Fruit fly (Drosophila melanogaster) whole organism, prepupa: ENCODE data around the gene AOX1.
A peak's percentile ranks its signal among the peaks of the same experiment; 100 is the strongest.

Experiments used
- Blimp-1 ChIP-seq: fragments of 200-800 bp; sonication (Bioruptor generic); optimal IDR thresholded peaks from 3 replicates; lab custom pipeline; 2017; ENCODE audit warnings: missing biosample characterization, missing genetic modification characterization, mild to moderate bottlenecking, moderate library complexity, missing genetic modification reagents
- CG10631 ChIP-seq: fragments of 200-800 bp; sonication (Bioruptor generic); optimal IDR thresholded peaks from 2 replicates; lab custom pipeline; 2016; ENCODE audit warnings: missing biosample characterization, missing genetic modification characterization
- CG10669 ChIP-seq: fragments of 200-800 bp; sonication (Bioruptor generic); optimal IDR thresholded peaks from 3 replicates; lab custom pipeline; 2018; ENCODE audit warnings: missing biosample characterization, mild to moderate bottlenecking, missing genetic modification characterization, moderate library complexity
- CG11762 ChIP-seq: fragments of 200-800 bp; sonication (Bioruptor generic); optimal IDR thresholded peaks from 3 replicates; lab custom pipeline; 2016; ENCODE audit warnings: missing biosample characterization, missing genetic modification characterization; ENCODE audit not compliant: insufficient read depth
- CG11902 ChIP-seq: fragments of 200-800 bp; sonication (Bioruptor generic); optimal IDR thresholded peaks from 3 replicates; lab custom pipeline; 2016; ENCODE audit warnings: missing biosample characterization, missing genetic modification characterization
- CG15336 ChIP-seq: fragments of 200-800 bp; sonication (Bioruptor generic); IDR thresholded peaks from 2 replicates; pipeline ENCODE4 v1.3.6; 2022; ENCODE audit warnings: missing biosample characterization, missing genetic modification characterization
- CG16779 ChIP-seq: fragments of 200-800 bp; sonication (Bioruptor generic); optimal IDR thresholded peaks from 3 replicates; lab custom pipeline; 2017; ENCODE audit warnings: missing biosample characterization, mild to moderate bottlenecking, missing genetic modification characterization
- CG3032 ChIP-seq: fragments of 200-800 bp; optimal IDR thresholded peaks from 2 replicates; lab custom pipeline; 2019; ENCODE audit warnings: missing biosample characterization, mild to moderate bottlenecking, missing genetic modification characterization, moderate library complexity
- CG31627 ChIP-seq: fragments of 200-800 bp; sonication (Bioruptor generic); optimal IDR thresholded peaks from 3 replicates; lab custom pipeline; 2016; ENCODE audit warnings: missing biosample characterization, missing genetic modification characterization
- CG32006 ChIP-seq: fragments of 200-800 bp; sonication (Bioruptor generic); optimal IDR thresholded peaks from 3 replicates; lab custom pipeline; 2017; ENCODE audit warnings: missing biosample characterization, mild to moderate bottlenecking, missing genetic modification characterization
- CG34406 ChIP-seq: fragments of 200-800 bp; sonication (Bioruptor generic); optimal IDR thresholded peaks from 3 replicates; lab custom pipeline; 2016; ENCODE audit warnings: missing biosample characterization, missing genetic modification characterization
- CG3919 ChIP-seq: fragments of 200-800 bp; sonication (Bioruptor generic); optimal IDR thresholded peaks from 3 replicates; lab custom pipeline; 2016; ENCODE audit warnings: missing biosample characterization, missing genetic modification characterization
- CG4318 ChIP-seq: fragments of 200-800 bp; sonication (Bioruptor generic); optimal IDR thresholded peaks from 3 replicates; lab custom pipeline; 2017; ENCODE audit warnings: missing biosample characterization, mild to moderate bottlenecking, missing genetic modification characterization
- CG6163 ChIP-seq: fragments of 200-800 bp; sonication (Bioruptor generic); IDR thresholded peaks from 3 replicates; pipeline ENCODE4 v1.3.6; 2022; ENCODE audit warnings: missing biosample characterization, missing genetic modification characterization
- CG6276 ChIP-seq: fragments of 200-800 bp; sonication (Bioruptor generic); optimal IDR thresholded peaks from 2 replicates; lab custom pipeline; 2017; ENCODE audit warnings: missing biosample characterization, mild to moderate bottlenecking, missing genetic modification characterization
- CG6792 ChIP-seq: fragments of 200-800 bp; sonication (Bioruptor generic); optimal IDR thresholded peaks from 3 replicates; lab custom pipeline; 2016; ENCODE audit warnings: missing biosample characterization, missing genetic modification characterization
- CG6808 ChIP-seq: fragments of 200-800 bp; sonication (Bioruptor generic); optimal IDR thresholded peaks from 3 replicates; lab custom pipeline; 2017; ENCODE audit warnings: missing biosample characterization, missing genetic modification characterization, mild to moderate bottlenecking, moderate library complexity, missing genetic modification reagents
- CG6854 ChIP-seq: fragments of 200-800 bp; sonication (Bioruptor generic); optimal IDR thresholded peaks from 2 replicates; lab custom pipeline; 2017; ENCODE audit warnings: missing biosample characterization, mild to moderate bottlenecking, missing genetic modification characterization
- CG8119 ChIP-seq: fragments of 200-800 bp; sonication (Bioruptor generic); IDR thresholded peaks from 3 replicates; pipeline ENCODE4 v1.3.6; 2022; ENCODE audit warnings: missing biosample characterization, missing genetic modification characterization
- CG8319 ChIP-seq: fragments of 200-800 bp; sonication (Bioruptor generic); optimal IDR thresholded peaks from 3 replicates; lab custom pipeline; 2016; ENCODE audit warnings: missing biosample characterization, missing genetic modification characterization
- CG8632 ChIP-seq: fragments of 200-800 bp; sonication (Bioruptor generic); optimal IDR thresholded peaks from 3 replicates; lab custom pipeline; 2016; ENCODE audit warnings: missing biosample characterization, missing genetic modification characterization
- CG9139 ChIP-seq: fragments of 200-800 bp; sonication (Bioruptor generic); optimal IDR thresholded peaks from 3 replicates; lab custom pipeline; 2017; ENCODE audit warnings: missing biosample characterization, mild to moderate bottlenecking, missing genetic modification characterization
- Eip75B ChIP-seq: fragments of 200-800 bp; sonication (Bioruptor generic); optimal IDR thresholded peaks from 3 replicates; lab custom pipeline; 2016; ENCODE audit warnings: missing biosample characterization, missing genetic modification characterization
- Eip78C ChIP-seq: fragments of 200-800 bp; sonication (Bioruptor generic); peaks from one replicate; lab custom pipeline; 2016; ENCODE audit warnings: missing biosample characterization, missing genetic modification characterization
- Ets21C ChIP-seq: fragments of 200-800 bp; sonication (Bioruptor generic); optimal IDR thresholded peaks from 3 replicates; lab custom pipeline; 2016; ENCODE audit warnings: missing biosample characterization, missing genetic modification characterization
- Ets96B ChIP-seq: fragments of 200-800 bp; optimal IDR thresholded peaks from 2 replicates; lab custom pipeline; 2019; ENCODE audit warnings: missing biosample characterization, mild to moderate bottlenecking, missing genetic modification characterization, moderate library complexity
- Hr38 ChIP-seq: sonication (Bioruptor generic); optimal IDR thresholded peaks from 2 replicates; lab custom pipeline; 2016; ENCODE audit warnings: missing biosample characterization, missing genetic modification characterization
- Hr39 ChIP-seq: fragments of 200-800 bp; sonication (Bioruptor generic); optimal IDR thresholded peaks from 2 replicates; lab custom pipeline; 2016; ENCODE audit warnings: missing biosample characterization, missing genetic modification characterization
- Hr4 ChIP-seq: fragments of 200-800 bp; sonication (Bioruptor generic); optimal IDR thresholded peaks from 3 replicates; lab custom pipeline; 2016; ENCODE audit warnings: missing biosample characterization, missing genetic modification characterization
- Lpt ChIP-seq: fragments of 200-800 bp; sonication (Bioruptor generic); optimal IDR thresholded peaks from 3 replicates; lab custom pipeline; 2016; ENCODE audit warnings: missing biosample characterization, missing genetic modification characterization
- Met ChIP-seq: fragments of 200-800 bp; sonication (Bioruptor generic); optimal IDR thresholded peaks from 3 replicates; lab custom pipeline; 2016; ENCODE audit warnings: missing biosample characterization, missing genetic modification characterization
- OdsH ChIP-seq: fragments of 200-800 bp; sonication (Bioruptor generic); optimal IDR thresholded peaks from 3 replicates; lab custom pipeline; 2016; ENCODE audit warnings: missing biosample characterization, missing genetic modification characterization
- Smox ChIP-seq: fragments of 200-800 bp; sonication (Bioruptor generic); optimal IDR thresholded peaks from 3 replicates; lab custom pipeline; 2016; ENCODE audit warnings: missing biosample characterization, missing genetic modification characterization
- Sox102F ChIP-seq: fragments of 200-800 bp; sonication (Bioruptor generic); optimal IDR thresholded peaks from 2 replicates; lab custom pipeline; 2016; ENCODE audit warnings: missing biosample characterization, mild to moderate bottlenecking, missing genetic modification characterization
- Sox14 ChIP-seq: fragments of 200-800 bp; sonication (Bioruptor generic); optimal IDR thresholded peaks from 3 replicates; lab custom pipeline; 2016; ENCODE audit warnings: missing biosample characterization, missing genetic modification characterization
- achi ChIP-seq: fragments of 200-800 bp; sonication (Bioruptor generic); optimal IDR thresholded peaks from 3 replicates; lab custom pipeline; 2016; ENCODE audit warnings: missing biosample characterization, missing genetic modification characterization
- acj6 ChIP-seq: fragments of 200-800 bp; sonication (Bioruptor generic); optimal IDR thresholded peaks from 3 replicates; lab custom pipeline; 2016; ENCODE audit warnings: missing biosample characterization, missing genetic modification characterization
- cyc ChIP-seq: fragments of 200-800 bp; sonication (Bioruptor generic); optimal IDR thresholded peaks from 3 replicates; lab custom pipeline; 2016; ENCODE audit warnings: missing biosample characterization, missing genetic modification characterization
- dac ChIP-seq: fragments of 200-800 bp; sonication (Bioruptor generic); optimal IDR thresholded peaks from 2 replicates; lab custom pipeline; 2017; ENCODE audit warnings: missing biosample characterization, mild to moderate bottlenecking, missing genetic modification characterization
- dsx ChIP-seq: fragments of 200-800 bp; optimal IDR thresholded peaks from 3 replicates; lab custom pipeline; 2019; ENCODE audit warnings: missing biosample characterization, mild to moderate bottlenecking, missing genetic modification characterization, moderate library complexity; ENCODE audit not compliant: poor library complexity, severe bottlenecking
- eg ChIP-seq: fragments of 200-800 bp; sonication (Bioruptor generic); IDR thresholded peaks from 3 replicates; pipeline ENCODE4 v1.3.6; 2022; ENCODE audit warnings: missing biosample characterization, missing genetic modification characterization
- esn ChIP-seq: fragments of 200-800 bp; sonication (Bioruptor generic); optimal IDR thresholded peaks from 2 replicates; lab custom pipeline; 2016; ENCODE audit warnings: missing biosample characterization, mild to moderate bottlenecking, missing genetic modification characterization, moderate library complexity
- fd59A ChIP-seq: fragments of 200-800 bp; sonication (Bioruptor generic); optimal IDR thresholded peaks from 2 replicates; lab custom pipeline; 2017; ENCODE audit warnings: missing biosample characterization, mild to moderate bottlenecking, missing genetic modification characterization, missing genetic modification reagents
- fd85E ChIP-seq: fragments of 200-800 bp; sonication (Bioruptor generic); optimal IDR thresholded peaks from 3 replicates; lab custom pipeline; 2016; ENCODE audit warnings: missing biosample characterization, missing genetic modification characterization
- fkh ChIP-seq: fragments of 200-800 bp; sonication (Bioruptor generic); optimal IDR thresholded peaks from 3 replicates; lab custom pipeline; 2017; ENCODE audit warnings: missing biosample characterization, mild to moderate bottlenecking, missing genetic modification characterization, moderate library complexity
- lz ChIP-seq: fragments of 200-800 bp; sonication (Bioruptor generic); optimal IDR thresholded peaks from 3 replicates; lab custom pipeline; 2016; ENCODE audit warnings: missing biosample characterization, missing genetic modification characterization
- net ChIP-seq: fragments of 200-800 bp; sonication (Bioruptor generic); optimal IDR thresholded peaks from 3 replicates; lab custom pipeline; 2016; ENCODE audit warnings: missing biosample characterization, missing genetic modification characterization
- pdm3 ChIP-seq: fragments of 200-800 bp; sonication (Bioruptor generic); optimal IDR thresholded peaks from 3 replicates; lab custom pipeline; 2016; ENCODE audit warnings: missing biosample characterization, missing genetic modification characterization
- svp ChIP-seq: fragments of 200-800 bp; sonication (Bioruptor generic); peaks from one replicate; lab custom pipeline; 2016; ENCODE audit warnings: missing biosample characterization, missing genetic modification characterization
- topi ChIP-seq: fragments of 200-800 bp; sonication (Bioruptor generic); optimal IDR thresholded peaks from 3 replicates; lab custom pipeline; 2016; ENCODE audit warnings: missing biosample characterization, missing genetic modification characterization
- vri ChIP-seq: fragments of 200-800 bp; sonication (Bioruptor generic); optimal IDR thresholded peaks from 3 replicates; lab custom pipeline; 2016; ENCODE audit warnings: missing biosample characterization, mild to moderate bottlenecking, missing genetic modification characterization

AOX1 gene

dm6 chr3R:15566948-15567347, 29.9 kb upstream of the AOX1 start (continued):
- TF ChIP-seq dsx (peak; percentile 11), CG16779 (tag; lab: Kevin White, UChicago) (no peak)

dm6 chr3R:15566340-15566739, 29.2 kb upstream of the AOX1 start:
- TF ChIP-seq OdsH (GFP tag; lab: Kevin White, UChicago): peak; percentile 71
- TF ChIP-seq CG34406: peak; percentile 17
- TF ChIP-seq CG9139 (GFP tag; lab: Kevin White, UChicago): no peak
- peak; percentile 57 for TF ChIP-seq Lpt (GFP tag; lab: Kevin White, UChicago)
- peak; percentile 62 for TF ChIP-seq vri (GFP tag; lab: Kevin White, UChicago)
- TF ChIP-seq Ets21C (GFP tag; lab: Kevin White, UChicago): peak; percentile 53
- TF ChIP-seq CG3032 (tag; lab: Kevin White, UChicago): peak; percentile 7
- TF ChIP-seq fkh (GFP tag; lab: Kevin White, UChicago): no peak
- TF ChIP-seq Met (GFP tag; lab: Kevin White, UChicago): peak; percentile 72
- peak; percentile 18 for TF ChIP-seq CG11762 (GFP tag; lab: Kevin White, UChicago)
- peak; percentile 82 for TF ChIP-seq Eip78C
- peak; percentile 68 for TF ChIP-seq pdm3 (GFP tag; lab: Kevin White, UChicago)
- peak; percentile 85 for TF ChIP-seq CG32006 (GFP tag; lab: Kevin White, UChicago)
- TF ChIP-seq CG8632 (GFP tag; lab: Kevin White, UChicago): no peak
- TF ChIP-seq cyc: peak; percentile 69
- peak; percentile 53 for TF ChIP-seq lz (GFP tag; lab: Kevin White, UChicago)
- peak; percentile 74 for TF ChIP-seq Hr39 (GFP tag; lab: Kevin White, UChicago)
- peak; percentile 62 for TF ChIP-seq CG3919 (GFP tag; lab: Kevin White, UChicago)
- no peak for TF ChIP-seq CG11902 (GFP tag; lab: Kevin White, UChicago)
- peak; percentile 72 for TF ChIP-seq Sox14 (GFP tag; lab: Kevin White, UChicago)
- TF ChIP-seq net (GFP tag; lab: Kevin White, UChicago): no peak
- TF ChIP-seq fd59A (GFP tag; lab: Kevin White, UChicago): peak; percentile 29
- no peak for TF ChIP-seq CG6854 (GFP tag; lab: Kevin White, UChicago)
- peak; percentile 69 for TF ChIP-seq dac (GFP tag; lab: Kevin White, UChicago)
- TF ChIP-seq CG6808 (GFP tag; lab: Kevin White, UChicago): no peak
- TF ChIP-seq eg (GFP tag; lab: Robert Waterston, UW): peak; percentile 69
- peak; percentile 51 for TF ChIP-seq Eip75B (GFP tag; lab: Kevin White, UChicago)
- peak; percentile 59 for TF ChIP-seq CG10631
- TF ChIP-seq CG8119 (GFP tag; lab: Robert Waterston, UW): peak; percentile 80
- peak; percentile 74 for TF ChIP-seq Sox102F (GFP tag; lab: Kevin White, UChicago)
- TF ChIP-seq svp (GFP tag; lab: Kevin White, UChicago): peak; percentile 77
- peak; percentile 78 for TF ChIP-seq CG15336 (GFP tag; lab: Robert Waterston, UW)
- peak; percentile 66 for TF ChIP-seq Smox (GFP tag; lab: Kevin White, UChicago)
- no peak for TF ChIP-seq CG8319 (GFP tag; lab: Kevin White, UChicago)
- peak; percentile 64 for TF ChIP-seq achi (GFP tag; lab: Kevin White, UChicago)
- TF ChIP-seq topi (GFP tag; lab: Kevin White, UChicago): peak; percentile 64
- peak; percentile 82 for TF ChIP-seq Hr4 (GFP tag; lab: Kevin White, UChicago)
- no peak for TF ChIP-seq fd85E (GFP tag; lab: Kevin White, UChicago)
- peak; percentile 23 for TF ChIP-seq CG6792 (GFP tag; lab: Kevin White, UChicago)
- peak; percentile 74 for TF ChIP-seq CG31627
- peak; percentile 76 for TF ChIP-seq CG4318
- TF ChIP-seq CG6163 (GFP tag; lab: Robert Waterston, UW): peak; percentile 73; the same call in 2 of the 3 replicates
- TF ChIP-seq Hr38 (GFP tag; lab: Kevin White, UChicago): no peak
- TF ChIP-seq acj6 (GFP tag; lab: Kevin White, UChicago): peak; percentile 56
- TF ChIP-seq CG6276 (GFP tag; lab: Kevin White, UChicago): peak; percentile 40
- TF ChIP-seq dsx: peak; percentile 19
- peak; percentile 72 for TF ChIP-seq esn (GFP tag; lab: Kevin White, UChicago)
- TF ChIP-seq Ets96B: peak; percentile 34
- TF ChIP-seq CG10669: peak; percentile 9
- TF ChIP-seq Blimp-1 (GFP tag; lab: Kevin White, UChicago): no peak
